Fruit fly (Drosophila melanogaster) whole organism, adult: ENCODE data around the gene DopEcR.

Experiments used
- CG11617 ChIP-seq: fragments of 200-800 bp; sonication (Bioruptor generic); optimal IDR thresholded peaks from 2 replicates; lab custom pipeline; 2017; ENCODE audit warnings: mild to moderate bottlenecking, missing biosample characterization, missing genetic modification reagents, missing genetic modification characterization
- CG12768 ChIP-seq: fragments of 200-800 bp; sonication (Bioruptor generic); optimal IDR thresholded peaks from 2 replicates; lab custom pipeline; 2017; ENCODE audit warnings: missing biosample characterization, missing genetic modification characterization, mild to moderate bottlenecking, moderate library complexity, missing genetic modification reagents
- CG14711 ChIP-seq: fragments of 200-800 bp; sonication (Bioruptor generic); optimal IDR thresholded peaks from 2 replicates; lab custom pipeline; 2018; ENCODE audit warnings: missing biosample characterization, mild to moderate bottlenecking, missing genetic modification characterization, moderate library complexity
- CG1620 ChIP-seq: fragments of 200-800 bp; sonication (Bioruptor generic); optimal IDR thresholded peaks from 2 replicates; lab custom pipeline; 2016; ENCODE audit warnings: missing biosample characterization, missing genetic modification characterization
- CG33017 ChIP-seq: fragments of 200-800 bp; sonication (Bioruptor generic); optimal IDR thresholded peaks from 2 replicates; lab custom pipeline; 2018; ENCODE audit warnings: missing biosample characterization, mild to moderate bottlenecking, missing genetic modification characterization, moderate library complexity
- CG5204 ChIP-seq: fragments of 200-800 bp; sonication (Bioruptor generic); optimal IDR thresholded peaks from 2 replicates; lab custom pipeline; 2016; ENCODE audit warnings: missing biosample characterization, missing genetic modification characterization
- CG7045 ChIP-seq: fragments of 200-800 bp; sonication (Bioruptor generic); optimal IDR thresholded peaks from 2 replicates; lab custom pipeline; 2017; ENCODE audit warnings: missing biosample characterization, mild to moderate bottlenecking, missing genetic modification characterization
- CG7101 ChIP-seq: fragments of 200-800 bp; sonication (Bioruptor generic); optimal IDR thresholded peaks from 2 replicates; lab custom pipeline; 2018; ENCODE audit warnings: missing biosample characterization, mild to moderate bottlenecking, missing genetic modification characterization, moderate library complexity
- Clk ChIP-seq: fragments of 200-800 bp; sonication (Bioruptor generic); optimal IDR thresholded peaks from 2 replicates; lab custom pipeline; 2017; ENCODE audit warnings: missing biosample characterization, missing genetic modification characterization
- Crg-1 ChIP-seq: fragments of 200-800 bp; sonication (Bioruptor generic); optimal IDR thresholded peaks from 2 replicates; lab custom pipeline; 2016; ENCODE audit warnings: missing biosample characterization, missing genetic modification characterization
- Hr96 ChIP-seq: fragments of 200-800 bp; sonication (Bioruptor generic); optimal IDR thresholded peaks from 2 replicates; lab custom pipeline; 2016; ENCODE audit warnings: missing biosample characterization, missing genetic modification characterization
- Mnt ChIP-seq: fragments of 200-800 bp; sonication (Bioruptor generic); optimal IDR thresholded peaks from 2 replicates; lab custom pipeline; 2016; ENCODE audit warnings: missing biosample characterization, mild to moderate bottlenecking, missing genetic modification characterization
- bab1 ChIP-seq: fragments of 200-800 bp; sonication (Bioruptor generic); optimal IDR thresholded peaks from 3 replicates; lab custom pipeline; 2019; ENCODE audit warnings: missing biosample characterization, mild to moderate bottlenecking, missing genetic modification characterization, moderate library complexity
- cic ChIP-seq: fragments of 200-800 bp; sonication (Bioruptor generic); optimal IDR thresholded peaks from 2 replicates; lab custom pipeline; 2017; ENCODE audit warnings: missing biosample characterization, mild to moderate bottlenecking, missing genetic modification characterization, moderate library complexity
- cnc ChIP-seq, 2 experiments: fragments of >200 bp; optimal IDR thresholded peaks; 2 replicates each; lab custom pipeline; 2017
- kay ChIP-seq: fragments of 200-800 bp; sonication (Bioruptor generic); peaks from one replicate; lab custom pipeline; 2016; ENCODE audit warnings: missing biosample characterization, missing genetic modification characterization, borderline replicate concordance
- ovo ChIP-seq: fragments of 200-800 bp; sonication (Bioruptor generic); optimal IDR thresholded peaks from 2 replicates; lab custom pipeline; 2016; ENCODE audit warnings: missing biosample characterization, missing genetic modification characterization
- pad ChIP-seq: fragments of 200-800 bp; sonication (Bioruptor generic); optimal IDR thresholded peaks from 3 replicates; lab custom pipeline; 2017; ENCODE audit warnings: missing biosample characterization, missing genetic modification characterization, mild to moderate bottlenecking, moderate library complexity, missing genetic modification reagents
- tj ChIP-seq: fragments of 200-800 bp; sonication (Bioruptor generic); optimal IDR thresholded peaks from 3 replicates; lab custom pipeline; 2017; ENCODE audit warnings: missing biosample characterization, mild to moderate bottlenecking, missing genetic modification characterization, moderate library complexity
- toe ChIP-seq: fragments of 200-800 bp; sonication (Bioruptor generic); optimal IDR thresholded peaks from 2 replicates; lab custom pipeline; 2016; ENCODE audit warnings: missing biosample characterization, missing genetic modification characterization

The DopEcR gene

dm6 chr3L:4380231-4380645, at the start of gene DopEcR:
DopEcR (minus strand) TSS chr3L:4380387.
- TF ChIP-seq CG33017 (tag; lab: Kevin White, UChicago) (no peak), Clk (GFP tag; lab: Kevin White, UChicago) (no peak), cnc (optimal IDR thresholded peaks at IDR 0.05; lab: Kevin White, UChicago) (no peak), CG12768 (GFP tag; lab: Kevin White, UChicago) (no peak), Mnt (GFP tag; lab: Kevin White, UChicago) (peak; percentile 87)

dm6 chr3L:4428918-4429546, 48.8 kb upstream of the DopEcR start, which contains the start of gene nAChRbeta1:
nAChRbeta1 (plus strand) TSS chr3L:4429349.
- TF ChIP-seq CG14711 (tag; lab: Kevin White, UChicago): peak; percentile 80
- TF ChIP-seq bab1 (GFP tag; lab: Kevin White, UChicago): no peak
- no peak for TF ChIP-seq cnc (optimal IDR thresholded peaks at IDR 0.05; lab: Kevin White, UChicago)
- no peak for TF ChIP-seq cic (GFP tag; lab: Kevin White, UChicago)
- no peak for TF ChIP-seq CG5204 (GFP tag; lab: Kevin White, UChicago)

dm6 chr3L:4426581-4426980, 46.4 kb upstream of the DopEcR start:
- TF ChIP-seq Mnt (GFP tag; lab: Kevin White, UChicago) (no peak), toe (no peak), ovo (GFP tag; lab: Kevin White, UChicago) (no peak), cic (GFP tag; lab: Kevin White, UChicago) (no peak), cnc (optimal IDR thresholded peaks at IDR 0.05; lab: Kevin White, UChicago) (no peak), CG7101 (tag; lab: Kevin White, UChicago) (no peak), CG14711 (tag; lab: Kevin White, UChicago) (no peak), tj (GFP tag; lab: Kevin White, UChicago) (no peak), CG5204 (GFP tag; lab: Kevin White, UChicago) (no peak), CG33017 (tag; lab: Kevin White, UChicago) (no peak), Hr96 (no peak), Crg-1 (GFP tag; lab: Kevin White, UChicago) (no peak)

dm6 chr3L:4421362-4421761, 41.2 kb upstream of the DopEcR start, which contains the start of gene CG15020:
CG15020 (plus strand) TSS chr3L:4421662.
- TF ChIP-seq CG33017 (tag; lab: Kevin White, UChicago): no peak
- no peak for TF ChIP-seq CG11617
- no peak for TF ChIP-seq toe
- TF ChIP-seq Mnt (GFP tag; lab: Kevin White, UChicago): no peak
- no peak for TF ChIP-seq CG12768 (GFP tag; lab: Kevin White, UChicago)
- TF ChIP-seq ovo (GFP tag; lab: Kevin White, UChicago): no peak
- TF ChIP-seq CG7045 (GFP tag; lab: Kevin White, UChicago): no peak
- TF ChIP-seq Clk (GFP tag; lab: Kevin White, UChicago): no peak
- no peak for TF ChIP-seq CG7101 (tag; lab: Kevin White, UChicago)
- no peak for TF ChIP-seq CG1620 (GFP tag; lab: Kevin White, UChicago)
- no peak for TF ChIP-seq CG5204 (GFP tag; lab: Kevin White, UChicago)
- no peak for TF ChIP-seq cic (GFP tag; lab: Kevin White, UChicago)
- TF ChIP-seq tj (GFP tag; lab: Kevin White, UChicago): no peak
- TF ChIP-seq CG14711 (tag; lab: Kevin White, UChicago): no peak
- TF ChIP-seq bab1 (GFP tag; lab: Kevin White, UChicago): no peak
- TF ChIP-seq cnc (optimal IDR thresholded peaks at IDR 0.05; lab: Kevin White, UChicago): no peak
- TF ChIP-seq Crg-1 (GFP tag; lab: Kevin White, UChicago): no peak
- no peak for TF ChIP-seq kay
- TF ChIP-seq pad: no peak
- no peak for TF ChIP-seq Hr96

dm6 chr3L:4417543-4417942, 37.4 kb upstream of the DopEcR start:
- no peak for TF ChIP-seq ovo (GFP tag; lab: Kevin White, UChicago)

dm6 chr3L:4417068-4417467, 36.9 kb upstream of the DopEcR start:
- no peak for TF ChIP-seq CG7045 (GFP tag; lab: Kevin White, UChicago)
- peak; percentile 74 for TF ChIP-seq kay

dm6 chr3L:4415326-4416274, 35.4 kb upstream of the DopEcR start:
- TF ChIP-seq Mnt (GFP tag; lab: Kevin White, UChicago) (peak; percentile 41), cic (GFP tag; lab: Kevin White, UChicago) (peak; percentile 87), CG7101 (tag; lab: Kevin White, UChicago) (peak; percentile 53), CG14711 (tag; lab: Kevin White, UChicago) (no peak), Hr96 (peak; percentile 19), ovo (GFP tag; lab: Kevin White, UChicago) (no peak), CG12768 (GFP tag; lab: Kevin White, UChicago) (peak; percentile 94), CG11617 (no peak), Crg-1 (GFP tag; lab: Kevin White, UChicago) (no peak), CG5204 (GFP tag; lab: Kevin White, UChicago) (peak; percentile 37), cnc (optimal IDR thresholded peaks at IDR 0.05; lab: Kevin White, UChicago) (peak; percentile 10 to 68), CG33017 (tag; lab: Kevin White, UChicago) (peak; percentile 39), toe (peak; percentile 24), pad (no peak), tj (GFP tag; lab: Kevin White, UChicago) (no peak), CG7045 (GFP tag; lab: Kevin White, UChicago) (peak; percentile 17), CG1620 (GFP tag; lab: Kevin White, UChicago) (peak; percentile 8), bab1 (GFP tag; lab: Kevin White, UChicago) (no peak), kay (no peak), Clk (GFP tag; lab: Kevin White, UChicago) (no peak)
